Worm (Caenorhabditis elegans): ENCODE results near the gene B0035.21.

B0035.21 gene

ce11 chrIV:11314885-11315284 lies 12.2 kb upstream of the B0035.21 start, which contains the start of the genes B0035.3, B0035.22 and pfd-4 (continued):
- TF ChIP-seq nhr-25 (tag; optimal IDR thresholded peaks at IDR 0.05; ENCODE audit: borderline replicate concordance, insufficient read depth) (no peak), zfp-2 (tag; optimal IDR thresholded peaks at IDR 0.05) (no peak), mes-2 (tag; optimal IDR thresholded peaks at IDR 0.05; ENCODE audit: poor library complexity, severe bottlenecking) (peak; percentile 97), tag-97 (GFP tag; IDR thresholded peaks at IDR 0.05) (no peak), gei-8 (GFP tag; optimal IDR thresholded peaks at IDR 0.05) (no peak), cey-2 (tag; optimal IDR thresholded peaks at IDR 0.05; ENCODE audit: borderline replicate concordance, insufficient read depth) (no peak), ceh-82 (tag; optimal IDR thresholded peaks at IDR 0.05) (no peak), php-3 (GFP tag; IDR thresholded peaks at IDR 0.05) (no peak), madf-5 (GFP tag; IDR thresholded peaks at IDR 0.05) (no peak), pqm-1 (tag; optimal IDR thresholded peaks at IDR 0.05) (no peak), set-16 (GFP tag; IDR thresholded peaks at IDR 0.05) (no peak), daf-12 (tag; optimal IDR thresholded peaks at IDR 0.05) (no peak), zip-11 (GFP tag; IDR thresholded peaks at IDR 0.05) (no peak), Y75B8A.6 (GFP tag; IDR thresholded peaks at IDR 0.05) (no peak), daf-19 (GFP tag; conservative IDR thresholded peaks at IDR 0.05) (no peak), dmd-6 (GFP tag; IDR thresholded peaks at IDR 0.05) (peak; percentile 23; the same call in 1 of the 2 replicates), rbr-2 (tag; optimal IDR thresholded peaks at IDR 0.05) (peak; percentile 29), nhr-41 (GFP tag; IDR thresholded peaks at IDR 0.05) (no peak), hmg-1.1 (GFP tag; IDR thresholded peaks at IDR 0.05) (no peak), dve-1 (tag; optimal IDR thresholded peaks at IDR 0.05; ENCODE audit: insufficient read depth) (peak; percentile 63), hif-1 (tag; optimal IDR thresholded peaks at IDR 0.05) (peak in 1 of 2 experiments; percentile 72)

ce11 chrIV:11315688-11316087 lies 11.4 kb upstream of the B0035.21 start:
- no peak for TF ChIP-seq attf-4 (tag; optimal IDR thresholded peaks at IDR 0.05)
- TF ChIP-seq F37D6.2 (tag; optimal IDR thresholded peaks at IDR 0.05), result no peak
- no peak for TF ChIP-seq tra-1 (GFP tag; IDR thresholded peaks at IDR 0.05)
- no peak for TF ChIP-seq pha-4 (GFP tag; IDR thresholded peaks at IDR 0.05)
- no peak for TF ChIP-seq pha-4 (tag; optimal IDR thresholded peaks at IDR 0.05)
- TF ChIP-seq mes-2 (tag; optimal IDR thresholded peaks at IDR 0.05; ENCODE audit: poor library complexity, severe bottlenecking), result no peak
- no peak for TF ChIP-seq ctbp-1 (GFP tag; IDR thresholded peaks at IDR 0.05)
- no peak for TF ChIP-seq skn-1 (tag; optimal IDR thresholded peaks at IDR 0.05)
- TF ChIP-seq F10B5.3 (tag; optimal IDR thresholded peaks at IDR 0.05), result no peak
- TF ChIP-seq hlh-11 (tag; optimal IDR thresholded peaks at IDR 0.05), result no peak
- no peak for TF ChIP-seq ztf-7 (tag; optimal IDR thresholded peaks at IDR 0.05)
- TF ChIP-seq zfp-2 (tag; optimal IDR thresholded peaks at IDR 0.05), result no peak
- TF ChIP-seq ces-1 (GFP tag; optimal IDR thresholded peaks at IDR 0.05), result no peak
- TF ChIP-seq jun-1 (tag; optimal IDR thresholded peaks at IDR 0.05), result no peak
- no peak for TF ChIP-seq cey-2 (tag; optimal IDR thresholded peaks at IDR 0.05; ENCODE audit: borderline replicate concordance, insufficient read depth)
- TF ChIP-seq Y5F2A.4 (GFP tag; optimal IDR thresholded peaks at IDR 0.05), result no peak

- TF ChIP-seq nhr-10 (tag; optimal IDR thresholded peaks at IDR 0.05), result no peak
- TF ChIP-seq aha-1 (tag), result no peak
- no peak for TF ChIP-seq nhr-48 (tag; optimal IDR thresholded peaks at IDR 0.05)
- TF ChIP-seq daf-16 (GFP tag; optimal IDR thresholded peaks at IDR 0.05), result no peak
- TF ChIP-seq daf-16 (tag; optimal IDR thresholded peaks at IDR 0.05), result no peak
- TF ChIP-seq duxl-1 (tag; optimal IDR thresholded peaks at IDR 0.05; ENCODE audit: poor library complexity), result no peak
- no peak for TF ChIP-seq zip-2 (tag; optimal IDR thresholded peaks at IDR 0.05)
- TF ChIP-seq mes-2 (tag; optimal IDR thresholded peaks at IDR 0.05; ENCODE audit: poor library complexity, severe bottlenecking), result no peak
- no peak for TF ChIP-seq fkh-10 (GFP tag; optimal IDR thresholded peaks at IDR 0.05)
- TF ChIP-seq nhr-28 (tag; optimal IDR thresholded peaks at IDR 0.05), result no peak
Measured at ce11 chrIV:11316106-11316505, 11.0 kb upstream of the B0035.21 start.
